Fruit fly (Drosophila melanogaster) whole organism, wandering third instar larva: ENCODE measurements around the gene Megf8.

Source experiments
- Dfd ChIP-seq: fragments of >200 bp; optimal IDR thresholded peaks from 2 replicates; lab custom pipeline; 2017; ENCODE audit warnings: missing biosample characterization, missing genetic modification characterization
- HLH106 ChIP-seq: fragments of 200-800 bp; optimal IDR thresholded peaks from 3 replicates; lab custom pipeline; 2019; ENCODE audit warnings: missing biosample characterization, mild to moderate bottlenecking, missing genetic modification characterization, moderate library complexity
- Jra ChIP-seq: sonication (Bioruptor generic); optimal IDR thresholded peaks from 2 replicates; lab custom pipeline; 2016; ENCODE audit warnings: missing biosample characterization, missing genetic modification characterization
- brk ChIP-seq: fragments of 200-800 bp; sonication (Bioruptor generic); optimal IDR thresholded peaks from 2 replicates; lab custom pipeline; 2016; ENCODE audit warnings: missing biosample characterization, mild to moderate bottlenecking, missing genetic modification characterization
- dl ChIP-seq, 2 experiments: fragments of 175-275, 200-275 bp in 1 of 2; fragments of 200-275 bp in 1 of 2; sonication (Bioruptor generic); optimal IDR thresholded peaks; lab custom pipeline; 2018; ENCODE audit warnings: mild to moderate bottlenecking in 2 of 2, missing biosample characterization in 2 of 2, missing genetic modification characterization in 2 of 2, moderate library complexity in 2 of 2; ENCODE audit not compliant: partially characterized antibody in 2 of 2, insufficient read depth in 1 of 2
- fru ChIP-seq: fragments of 200-800 bp; sonication (Bioruptor generic); optimal IDR thresholded peaks from 3 replicates; lab custom pipeline; 2016; ENCODE audit warnings: missing biosample characterization, mild to moderate bottlenecking, missing genetic modification characterization
- h ChIP-seq: fragments of 200-800 bp; sonication (Bioruptor generic); optimal IDR thresholded peaks from 3 replicates; lab custom pipeline; 2016; ENCODE audit warnings: missing biosample characterization, mild to moderate bottlenecking, missing genetic modification characterization
- psq ChIP-seq: fragments of 200-800 bp; sonication (Bioruptor generic); optimal IDR thresholded peaks from 3 replicates; lab custom pipeline; 2017; ENCODE audit warnings: missing biosample characterization, mild to moderate bottlenecking, missing genetic modification characterization, moderate library complexity
- sage ChIP-seq: fragments of 200-800 bp; sonication (Bioruptor generic); optimal IDR thresholded peaks from 2 replicates; lab custom pipeline; 2016; ENCODE audit warnings: missing biosample characterization, mild to moderate bottlenecking, missing genetic modification characterization
- sv ChIP-seq: fragments of 200-800 bp; sonication (Bioruptor generic); optimal IDR thresholded peaks from 3 replicates; lab custom pipeline; 2016; ENCODE audit warnings: missing biosample characterization, missing genetic modification characterization
- usp ChIP-seq: fragments of >200 bp; optimal IDR thresholded peaks from 2 replicates; lab custom pipeline; 2017; ENCODE audit warnings: missing biosample characterization, missing genetic modification characterization

DNA sequence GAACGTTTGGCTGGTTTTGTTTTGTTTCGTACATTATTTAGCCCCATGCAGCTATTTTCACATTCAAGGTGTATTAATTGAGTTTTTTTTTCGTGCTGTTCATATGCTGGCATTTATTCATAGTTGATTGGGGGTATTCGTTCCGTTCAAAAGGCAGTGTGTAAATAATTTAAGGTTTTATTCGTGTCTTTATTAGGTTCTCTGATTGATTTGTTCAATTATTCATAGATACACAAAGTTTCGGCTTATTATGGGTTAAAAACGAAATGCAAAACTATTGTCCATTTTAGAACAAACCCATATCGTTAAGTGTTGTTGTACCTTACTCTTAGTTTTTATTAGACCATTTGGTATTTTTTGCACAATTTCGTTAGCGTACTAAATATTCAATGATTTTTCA, 48.2 kb downstream of the Megf8 start:
- TF ChIP-seq usp (GFP tag; lab: Kevin White, UChicago), result no peak
- TF ChIP-seq sage (GFP tag; lab: Kevin White, UChicago), result no peak
- TF ChIP-seq fru (GFP tag; lab: Kevin White, UChicago), result no peak
- no peak for TF ChIP-seq psq
- no peak for TF ChIP-seq Jra (GFP tag; lab: Kevin White, UChicago)
- TF ChIP-seq HLH106 (tag; lab: Kevin White, UChicago), result no peak
- TF ChIP-seq sv (GFP tag; lab: Kevin White, UChicago), result no peak
- TF ChIP-seq h, result no peak
- TF ChIP-seq Dfd (GFP tag; lab: Kevin White, UChicago), result no peak
- TF ChIP-seq brk (GFP tag; lab: Kevin White, UChicago), result no peak
- TF ChIP-seq dl (GFP tag; optimal IDR thresholded peaks at IDR 0.05; lab: Kevin White, UChicago; ENCODE audit: insufficient read depth in 1 of 2, partially characterized antibody in 2 of 2), result no peak
